Worm (Caenorhabditis elegans) whole organism, young adult: ENCODE results near the gene Y41G9A.5.

ENCODE experiments used
- Y53F4B.3 ChIP-seq: fragments of 200-800 bp; sonication (Bioruptor generic); IDR thresholded peaks from 2 replicates; pipeline ENCODE4 v1.3.6; 2022; ENCODE audit warnings: missing genetic modification reagents, missing genetic modification characterization, missing compliant biosample characterization
- ama-1 ChIP-seq, 3 experiments: fragments of 150-350 bp in 1 of 3; sonication (generic microtip) in 2 of 3; optimal IDR thresholded peaks; 2 replicates each; lab custom pipeline; 2014 to 2018; ENCODE audit warnings: missing biosample characterization in 2 of 3, missing genetic modification characterization in 2 of 3, missing genetic modification reagents in 2 of 3
- ceh-100 ChIP-seq: fragments of 200-800 bp; sonication (Bioruptor generic); IDR thresholded peaks from 2 replicates; pipeline ENCODE4 v1.3.6; 2022; ENCODE audit warnings: missing genetic modification reagents, missing genetic modification characterization, missing compliant biosample characterization
- pbrm-1 ChIP-seq: fragments of 200-800 bp; sonication (Bioruptor generic); IDR thresholded peaks from 2 replicates; pipeline ENCODE4 v1.3.6; 2022; ENCODE audit warnings: missing genetic modification reagents, missing genetic modification characterization, missing compliant biosample characterization
- unc-130 ChIP-seq: sonication (generic microtip); optimal IDR thresholded peaks from 2 replicates; lab custom pipeline; 2016; ENCODE audit warnings: missing genetic modification reagents, missing genetic modification characterization, missing compliant biosample characterization
- ztf-18 ChIP-seq: sonication (generic microtip); optimal IDR thresholded peaks from 2 replicates; lab custom pipeline; 2016; ENCODE audit warnings: missing genotype, mild to moderate bottlenecking, missing genetic modification characterization, missing compliant biosample characterization

DNA sequence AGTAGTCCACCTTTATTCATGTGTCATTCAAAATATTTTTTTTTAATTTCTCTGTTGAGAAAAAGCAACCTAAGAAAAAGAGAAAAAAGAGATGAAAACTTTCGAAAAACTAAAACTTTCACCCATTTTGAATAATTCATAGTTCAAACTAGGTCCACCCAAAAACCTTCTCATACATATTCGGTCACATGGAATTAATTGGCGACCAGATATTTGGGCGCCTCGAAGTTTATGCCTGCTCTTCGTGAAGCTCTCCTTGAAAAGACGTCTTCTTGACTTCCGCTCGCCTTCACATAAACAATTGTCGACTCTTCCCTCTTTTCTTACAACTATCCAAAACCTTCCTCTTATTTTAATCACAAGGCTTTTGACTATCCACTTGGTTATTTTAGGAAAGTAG lies 9.2 kb downstream of the Y41G9A.5 start:
- TF ChIP-seq unc-130 (GFP tag; lab: Kevin White, UChicago): no peak
- TF ChIP-seq ztf-18 (tag; lab: Kevin White, UChicago): no peak
- TF ChIP-seq ama-1 (optimal IDR thresholded peaks at IDR 0.05; lab: Kevin White, UChicago): no peak
- no peak for TF ChIP-seq ama-1 (GFP tag; optimal IDR thresholded peaks at IDR 0.05; lab: Kevin White, UChicago)
- no peak for TF ChIP-seq pbrm-1 (GFP tag; lab: Robert Waterston, UW)
- TF ChIP-seq ceh-100: no peak
- no peak for TF ChIP-seq Y53F4B.3
